Fruit fly (Drosophila melanogaster): ENCODE measurements around the gene Nup93-2.
A peak's percentile ranks its signal among the peaks of the same experiment; 100 is the strongest.

The Nup93-2 gene

DNA sequence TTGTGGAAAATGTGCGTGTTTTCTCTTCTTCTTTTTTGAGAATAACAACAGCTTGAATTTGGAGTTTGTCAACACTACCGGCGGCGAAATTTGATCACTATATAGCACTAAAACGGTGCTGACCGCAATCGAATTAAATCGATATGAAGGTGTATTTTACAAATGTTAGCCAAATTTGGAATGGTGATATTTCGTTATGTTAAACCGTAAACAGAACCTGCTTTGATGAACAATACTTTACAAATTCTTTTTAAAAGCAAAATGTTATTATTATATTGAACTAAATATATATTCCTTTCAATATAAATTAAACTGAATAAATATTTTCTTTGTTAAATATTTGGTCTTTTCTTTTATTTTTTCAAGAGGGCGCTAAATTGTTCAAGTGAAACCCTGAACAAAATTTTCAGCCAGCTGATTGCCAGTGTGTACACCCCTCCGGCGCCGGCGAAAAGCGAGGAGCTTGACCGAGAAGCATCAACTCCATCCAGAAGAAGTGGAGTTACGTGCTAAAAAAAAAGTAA is 12.1 kb downstream of the Nup93-2 start, which contains the start of the genes Rrp6, CG33331 and CG33332 (continued):
- peak; percentile 59 for TF ChIP-seq shn (GFP tag; optimal IDR thresholded peaks at IDR 0.05)
- peak; percentile 80 for TF ChIP-seq Hr3 (GFP tag; optimal IDR thresholded peaks at IDR 0.05)
- TF ChIP-seq Meics (GFP tag; optimal IDR thresholded peaks at IDR 0.05), result peak; percentile 74
- no peak for TF ChIP-seq jing (GFP tag; optimal IDR thresholded peaks at IDR 0.05)
- peak; percentile 87 for TF ChIP-seq onecut (GFP tag; IDR thresholded peaks at IDR 0.05)
- peak; percentile 31; the same call in 1 of the 2 replicates for TF ChIP-seq ara (GFP tag; IDR thresholded peaks at IDR 0.05)
- TF ChIP-seq crc (GFP tag; optimal IDR thresholded peaks at IDR 0.05), result peak; percentile 21
- no peak for TF ChIP-seq Vsx1 (GFP tag; optimal IDR thresholded peaks at IDR 0.05)
- TF ChIP-seq CG14965 (GFP tag; optimal IDR thresholded peaks at IDR 0.05; ENCODE audit: borderline replicate concordance), result no peak
- peak; percentile 33 for TF ChIP-seq pnt (GFP tag; optimal IDR thresholded peaks at IDR 0.05)
- TF ChIP-seq CG6765 (GFP tag; optimal IDR thresholded peaks at IDR 0.05), result peak; percentile 20
- TF ChIP-seq CG17829 (tag; optimal IDR thresholded peaks at IDR 0.05), result peak; percentile 85
- TF ChIP-seq CG16813 (GFP tag; IDR thresholded peaks at IDR 0.05; ENCODE audit: partially characterized antibody), result peak; percentile 62
- no peak for TF ChIP-seq exex (tag; optimal IDR thresholded peaks at IDR 0.05)
- peak; percentile 59 for TF ChIP-seq cwo (GFP tag; optimal IDR thresholded peaks at IDR 0.05)
- TF ChIP-seq Ada2b (GFP tag; IDR thresholded peaks at IDR 0.05), result peak; percentile 34; the same call in 1 of the 2 replicates
- TF ChIP-seq CG12104 (GFP tag; optimal IDR thresholded peaks at IDR 0.05), result peak; percentile 72
- TF ChIP-seq ranshi (GFP tag; IDR thresholded peaks at IDR 0.05), result peak; percentile 43; the same call in 1 of the 2 replicates
- TF ChIP-seq CG4328 (GFP tag; optimal IDR thresholded peaks at IDR 0.05), result peak; percentile 64
- no peak; the same call in 1 of the 2 replicates for TF ChIP-seq ssp (GFP tag; IDR thresholded peaks at IDR 0.05)
- no peak for TF ChIP-seq aop (GFP tag; IDR thresholded peaks at IDR 0.05)
- TF ChIP-seq Max (GFP tag; optimal IDR thresholded peaks at IDR 0.05), result peak; percentile 65
- TF ChIP-seq fu2 (GFP tag; optimal IDR thresholded peaks at IDR 0.05), result peak; percentile 66
- TF ChIP-seq CG18011 (GFP tag; optimal IDR thresholded peaks at IDR 0.05), result peak; percentile 58
- TF ChIP-seq CG31224 (GFP tag; IDR thresholded peaks at IDR 0.05), result peak; percentile 48; the same call in 1 of the 2 replicates
- TF ChIP-seq CG17359 (tag; optimal IDR thresholded peaks at IDR 0.05), result peak; percentile 68
- TF ChIP-seq Deaf1 (tag; optimal IDR thresholded peaks at IDR 0.05), result no peak
- no peak for TF ChIP-seq otp (GFP tag; IDR thresholded peaks at IDR 0.05)
- no peak for TF ChIP-seq CG7839 (tag; optimal IDR thresholded peaks at IDR 0.05)
- TF ChIP-seq insv (GFP tag; optimal IDR thresholded peaks at IDR 0.05), result peak in 1 of 2 experiments; percentile 28
- no peak for TF ChIP-seq Nf-YA (GFP tag; IDR thresholded peaks at IDR 0.05)

DNA sequence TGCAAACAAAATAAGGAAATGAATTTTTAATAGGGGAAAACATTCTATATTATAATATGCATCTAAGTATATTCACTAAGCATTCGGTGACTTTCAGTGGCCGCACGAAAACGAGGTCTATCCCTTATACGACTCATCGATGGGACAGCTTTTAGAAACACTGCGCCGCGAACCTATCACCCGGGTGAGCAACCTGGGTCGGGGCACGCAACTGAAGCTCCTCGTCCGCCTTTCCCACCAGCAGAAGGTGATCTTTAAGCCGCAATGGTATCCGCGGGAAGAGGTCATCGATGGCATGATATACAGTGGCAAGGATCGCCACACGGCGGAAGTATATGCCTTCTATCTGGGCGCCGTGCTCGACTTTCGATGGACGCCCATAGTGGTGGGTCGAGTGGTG is 17.3 kb downstream of the Nup93-2 start:
- TF ChIP-seq CG7372 (GFP tag; IDR thresholded peaks at IDR 0.05), result 0 out of 2 replicates have a peak, but pooled peaks have one; percentile 18
- TF ChIP-seq Ets65A (GFP tag), result peak; percentile 90
- TF ChIP-seq CG11695 (GFP tag; IDR thresholded peaks at IDR 0.05), result no peak

DNA sequence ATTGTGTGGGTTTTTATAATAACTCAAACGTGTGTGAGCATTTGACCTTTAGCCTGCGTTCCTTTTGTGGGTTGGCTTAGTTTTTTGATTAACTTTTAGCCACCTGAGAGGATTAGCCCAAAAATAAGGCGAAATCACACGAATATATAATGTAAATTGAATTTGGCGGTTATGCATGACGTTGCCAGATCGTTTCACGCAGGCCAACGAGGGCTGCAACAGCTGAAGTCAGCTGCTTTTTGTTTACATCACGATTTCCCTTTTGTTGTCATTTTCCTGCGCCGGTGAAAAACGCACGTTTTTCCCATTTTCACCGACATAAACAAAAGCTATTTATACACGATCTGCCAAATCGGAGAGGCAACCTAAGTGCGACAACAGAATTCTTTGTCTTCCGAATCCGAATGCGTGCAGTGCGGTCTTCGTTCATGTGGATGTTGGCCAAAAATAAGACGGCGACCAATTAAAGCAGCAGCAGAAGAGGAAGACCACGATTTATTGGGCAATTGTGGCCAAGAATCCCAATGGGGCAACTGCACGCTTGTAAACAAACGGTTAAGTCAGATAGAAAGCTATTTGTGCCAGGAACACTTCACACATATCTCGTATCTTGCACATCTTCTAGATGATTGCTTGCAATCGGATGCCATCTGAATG is 18.8 kb downstream of the Nup93-2 start, which contains the start of gene CG3631:
CG3631 (plus strand) TSS at position 251 of the 657 bp plus-strand sequence.
- TF ChIP-seq al (GFP tag; IDR thresholded peaks at IDR 0.05) (no peak), amos (GFP tag; IDR thresholded peaks at IDR 0.05; ENCODE audit: partially characterized antibody) (peak; percentile 41; the same call in 1 of the 2 replicates), Nf-YB (GFP tag; optimal IDR thresholded peaks at IDR 0.05) (no peak), Drgx (GFP tag; IDR thresholded peaks at IDR 0.05) (0 out of 2 replicates have a peak, but pooled peaks have one; percentile 16), Sry-δ (GFP tag; optimal IDR thresholded peaks at IDR 0.05) (peak; percentile 7), CG2120 (GFP tag; optimal IDR thresholded peaks at IDR 0.05) (no peak), unc-4 (GFP tag; IDR thresholded peaks at IDR 0.05; ENCODE audit: partially characterized antibody) (peak; percentile 49; the same call in 1 of the 2 replicates), Pdp1 (GFP tag; optimal IDR thresholded peaks at IDR 0.05) (peak in 1 of 2 experiments; percentile 81), bbx (GFP tag; IDR thresholded peaks at IDR 0.05; ENCODE audit: partially characterized antibody) (0 out of 2 replicates have a peak, but pooled peaks have one; percentile 17), Max (GFP tag; optimal IDR thresholded peaks at IDR 0.05) (peak; percentile 53), pzg (GFP tag; optimal IDR thresholded peaks at IDR 0.05) (peak; percentile 68), Myb (GFP tag; optimal IDR thresholded peaks at IDR 0.05) (peak; percentile 64), Med (GFP tag) (peak; percentile 32), CG15601 (tag; optimal IDR thresholded peaks at IDR 0.05) (no peak), HHEX (GFP tag; optimal IDR thresholded peaks at IDR 0.05) (no peak)

All from whole organism, embryonic.